Worm (Caenorhabditis elegans): ENCODE data around the gene seb-3.

DNA sequence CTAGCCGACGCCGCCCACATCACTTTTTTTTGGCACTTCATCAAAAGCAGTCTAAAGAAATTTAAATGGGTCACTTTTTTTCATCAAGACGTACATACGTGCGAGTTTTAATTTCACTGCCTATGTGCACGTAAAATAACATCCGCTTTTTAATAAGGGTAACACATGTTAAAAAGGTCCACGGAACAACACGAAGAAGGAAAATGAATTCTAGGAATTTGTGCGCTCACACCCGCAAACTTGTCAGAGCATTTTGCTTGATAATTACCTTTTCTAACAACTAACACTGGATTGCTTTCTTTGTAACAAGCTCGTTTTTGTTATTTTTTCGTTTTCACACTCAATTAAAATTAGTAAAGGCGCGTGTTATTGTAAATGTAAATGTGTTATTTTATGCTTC, 17.4 kb upstream of the seb-3 start:
- TF ChIP-seq bed-2 (GFP tag; IDR thresholded peaks at IDR 0.05): no peak
- no peak for TF ChIP-seq Y79H2A.3 (GFP tag; conservative IDR thresholded peaks at IDR 0.05)
- no peak for TF ChIP-seq unc-62 (GFP tag; optimal IDR thresholded peaks at IDR 0.05)
- no peak for TF ChIP-seq ceh-27 (GFP tag; optimal IDR thresholded peaks at IDR 0.05)
- no peak for TF ChIP-seq Y56A3A.18 (GFP tag; IDR thresholded peaks at IDR 0.05)
- TF ChIP-seq sea-2 (GFP tag; IDR thresholded peaks at IDR 0.05): no peak

All from whole organism, young adult.